Worm (Caenorhabditis elegans): Measurements from ENCODE around the gene mec-17.

- no peak for TF ChIP-seq dmd-4 (tag; optimal IDR thresholded peaks at IDR 0.05)
- no peak for TF ChIP-seq ztf-11 (tag; optimal IDR thresholded peaks at IDR 0.05)
- TF ChIP-seq nhr-237 (tag; optimal IDR thresholded peaks at IDR 0.05) = no peak
- no peak for TF ChIP-seq nhr-11 (tag; optimal IDR thresholded peaks at IDR 0.05)
- TF ChIP-seq lin-11 (tag; optimal IDR thresholded peaks at IDR 0.05) = no peak
These were observed 17.0 kb upstream of the mec-17 start, which contains the start of gene rig-4 for ce11 chrIV:8004019-8004418.
